Fruit fly (Drosophila melanogaster) whole organism, embryonic: ENCODE results near the gene CG3036.

ENCODE experiments used
- B-H2 ChIP-seq: fragments of 200-800 bp; sonication (Bioruptor generic); optimal IDR thresholded peaks from 2 replicates; lab custom pipeline; 2018; ENCODE audit warnings: missing biosample characterization, mild to moderate bottlenecking, missing genetic modification characterization
- CG1024 ChIP-seq: fragments of 200-800 bp; sonication (Bioruptor generic); IDR thresholded peaks from 2 replicates; pipeline ENCODE4 v1.3.6; 2022; ENCODE audit warnings: missing biosample characterization, missing genetic modification characterization
- CG10462 ChIP-seq: fragments of 200-800 bp; sonication (Bioruptor generic); optimal IDR thresholded peaks from 2 replicates; lab custom pipeline; 2016; ENCODE audit warnings: missing biosample characterization, missing genetic modification characterization
- CG11504 ChIP-seq: fragments of 200-800 bp; sonication (Bioruptor generic); optimal IDR thresholded peaks from 3 replicates; lab custom pipeline; 2019; ENCODE audit warnings: missing biosample characterization, mild to moderate bottlenecking, missing genetic modification characterization, moderate library complexity
- CG11723 ChIP-seq: fragments of 200-800 bp; sonication (Bioruptor generic); optimal IDR thresholded peaks from 2 replicates; lab custom pipeline; 2017; ENCODE audit warnings: missing biosample characterization, mild to moderate bottlenecking, missing genetic modification characterization
- CG12391 ChIP-seq: fragments of 200-800 bp; sonication (Bioruptor generic); optimal IDR thresholded peaks from 3 replicates; lab custom pipeline; 2018; ENCODE audit warnings: missing biosample characterization, mild to moderate bottlenecking, missing genetic modification characterization, moderate library complexity
- CG13424 ChIP-seq: fragments of 200-800 bp; sonication (Bioruptor generic); optimal IDR thresholded peaks from 2 replicates; lab custom pipeline; 2019; ENCODE audit warnings: missing biosample characterization, mild to moderate bottlenecking, missing genetic modification characterization, moderate library complexity
- CG16815 ChIP-seq: fragments of 200-800 bp; sonication (Bioruptor generic); optimal IDR thresholded peaks from 3 replicates; lab custom pipeline; 2017; ENCODE audit warnings: missing biosample characterization, mild to moderate bottlenecking, missing genetic modification characterization
- CG17612 ChIP-seq: fragments of 200-800 bp; sonication (Bioruptor generic); IDR thresholded peaks from 2 replicates; pipeline ENCODE4 v1.3.6; 2022; ENCODE audit warnings: missing biosample characterization, missing genetic modification characterization
- CG2116 ChIP-seq: fragments of 200-800 bp; sonication (Bioruptor generic); optimal IDR thresholded peaks from 3 replicates; lab custom pipeline; 2018; ENCODE audit warnings: missing biosample characterization, mild to moderate bottlenecking, missing genetic modification characterization
- CG2875 ChIP-seq: fragments of 200-800 bp; sonication (Bioruptor generic); optimal IDR thresholded peaks from 2 replicates; lab custom pipeline; 2017; ENCODE audit warnings: missing biosample characterization, mild to moderate bottlenecking, missing genetic modification characterization, missing genetic modification reagents
- CG30403 ChIP-seq: fragments of 200-800 bp; sonication (Bioruptor generic); optimal IDR thresholded peaks from 3 replicates; lab custom pipeline; 2016; ENCODE audit warnings: missing biosample characterization, missing genetic modification characterization
- CG3281 ChIP-seq: fragments of 200-800 bp; sonication (Bioruptor generic); optimal IDR thresholded peaks from 3 replicates; lab custom pipeline; 2017; ENCODE audit warnings: missing biosample characterization, mild to moderate bottlenecking, missing genetic modification characterization
- CG3726 ChIP-seq: fragments of 200-800 bp; sonication (Bioruptor generic); IDR thresholded peaks from 3 replicates; pipeline ENCODE4, ENCODE4 v1.3.6; 2022; ENCODE audit warnings: missing biosample characterization, missing genetic modification characterization
- CG4360 ChIP-seq: fragments of 200-800 bp; sonication (Bioruptor generic); IDR thresholded peaks from 2 replicates; pipeline ENCODE4 v1.3.6; 2022; ENCODE audit warnings: missing biosample characterization, missing genetic modification characterization
- CG4707 ChIP-seq: fragments of 200-800 bp; sonication (Bioruptor generic); optimal IDR thresholded peaks from 2 replicates; lab custom pipeline; 2018; ENCODE audit warnings: missing biosample characterization, mild to moderate bottlenecking, missing genetic modification characterization, moderate library complexity
- CG4820 ChIP-seq: fragments of 200-800 bp; sonication (Bioruptor generic); optimal IDR thresholded peaks from 3 replicates; lab custom pipeline; 2016; ENCODE audit warnings: missing biosample characterization, missing genetic modification characterization
- CG7839 ChIP-seq: fragments of 200-800 bp; sonication (Bioruptor generic); optimal IDR thresholded peaks from 3 replicates; lab custom pipeline; 2018; ENCODE audit warnings: missing biosample characterization, mild to moderate bottlenecking, missing genetic modification characterization, moderate library complexity
- CG8478 ChIP-seq: fragments of >200 bp; optimal IDR thresholded peaks from 2 replicates; lab custom pipeline; 2018
- CTCF ChIP-seq: fragments of 200-800 bp; sonication (Bioruptor generic); optimal IDR thresholded peaks from 2 replicates; lab custom pipeline; 2017; ENCODE audit warnings: missing biosample characterization, mild to moderate bottlenecking, missing genetic modification characterization, moderate library complexity
- D ChIP-seq, 2 experiments: fragments of 200-800 bp in 1 of 2; fragments of >200 bp in 1 of 2; sonication (Bioruptor generic) in 1 of 2; optimal IDR thresholded peaks; 2 replicates in 1 of 2; 3 replicates in 1 of 2; lab custom pipeline; 2017; ENCODE audit warnings: mild to moderate bottlenecking in 1 of 2, missing biosample characterization in 1 of 2, missing genetic modification characterization in 1 of 2, missing genetic modification reagents in 1 of 2
- Drgx ChIP-seq: fragments of 200-800 bp; sonication (Bioruptor generic); IDR thresholded peaks from 2 replicates; pipeline ENCODE4 v1.3.6; 2022; ENCODE audit warnings: missing biosample characterization, missing genetic modification characterization
- Gug ChIP-seq: fragments of 200-800 bp; sonication (Bioruptor generic); IDR thresholded peaks from 4 replicates; pipeline ENCODE4 v1.3.6; 2022; ENCODE audit warnings: missing biosample characterization, missing genetic modification characterization
- HmgZ ChIP-seq: fragments of 200-800 bp; sonication (Bioruptor generic); optimal IDR thresholded peaks from 2 replicates; lab custom pipeline; 2018; ENCODE audit warnings: missing biosample characterization, mild to moderate bottlenecking, missing genetic modification characterization
- Hsf ChIP-seq: fragments of 200-800 bp; sonication (Bioruptor generic); optimal IDR thresholded peaks from 3 replicates; lab custom pipeline; 2016; ENCODE audit warnings: missing biosample characterization, missing genetic modification characterization
- MTF-1 ChIP-seq: fragments of 200-800 bp; sonication (Bioruptor generic); optimal IDR thresholded peaks from 2 replicates; lab custom pipeline; 2018; ENCODE audit warnings: missing biosample characterization, mild to moderate bottlenecking, missing genetic modification characterization, borderline replicate concordance
- NC2β ChIP-seq: fragments of 200-800 bp; sonication (Bioruptor generic); optimal IDR thresholded peaks from 2 replicates; lab custom pipeline; 2016; ENCODE audit warnings: missing biosample characterization, missing genetic modification characterization
- Neu2 ChIP-seq: fragments of 200-800 bp; sonication (Bioruptor generic); optimal IDR thresholded peaks from 3 replicates; lab custom pipeline; 2016; ENCODE audit warnings: missing biosample characterization, missing genetic modification characterization, borderline replicate concordance
- Oaz ChIP-seq: fragments of 200-800 bp; sonication (Bioruptor generic); IDR thresholded peaks from 2 replicates; pipeline ENCODE4 v1.3.6; 2022; ENCODE audit warnings: missing biosample characterization, missing genetic modification characterization
- TFAM ChIP-seq: fragments of 200-800 bp; sonication (Bioruptor generic); optimal IDR thresholded peaks from 2 replicates; lab custom pipeline; 2017; ENCODE audit warnings: missing biosample characterization, missing genetic modification characterization, inconsistent platforms
- ap ChIP-seq: fragments of 200-800 bp; sonication (Bioruptor generic); IDR thresholded peaks from 2 replicates; pipeline ENCODE4 v1.3.6; 2022; ENCODE audit warnings: missing biosample characterization, missing genetic modification characterization
- ara ChIP-seq: fragments of 200-800 bp; sonication (Bioruptor generic); IDR thresholded peaks from 2 replicates; pipeline ENCODE4 v1.3.6; 2022; ENCODE audit warnings: missing biosample characterization, missing genetic modification characterization
- az2 ChIP-seq: fragments of 200-800 bp; sonication (Bioruptor generic); optimal IDR thresholded peaks from 3 replicates; lab custom pipeline; 2016; ENCODE audit warnings: missing biosample characterization, missing genetic modification characterization
- br ChIP-seq: fragments of >200 bp; optimal IDR thresholded peaks from 2 replicates; lab custom pipeline; 2017
- cas ChIP-seq: fragments of 200-800 bp; sonication (Bioruptor generic); IDR thresholded peaks from 2 replicates; pipeline ENCODE4 v1.3.6; 2022; ENCODE audit warnings: missing biosample characterization, missing genetic modification characterization
- chif ChIP-seq, 2 experiments: fragments of 200-800 bp; sonication (Bioruptor generic); optimal IDR thresholded peaks; 3 replicates each; lab custom pipeline; 2016; ENCODE audit warnings: missing biosample characterization in 2 of 2, missing genetic modification characterization in 2 of 2
- ci ChIP-seq: fragments of 200-800 bp; sonication (Bioruptor generic); IDR thresholded peaks from 3 replicates; pipeline ENCODE4 v1.3.6; 2022; ENCODE audit warnings: missing biosample characterization, missing genetic modification characterization
- croc ChIP-seq: fragments of 200-800 bp; sonication (Bioruptor generic); conservative IDR thresholded peaks from 3 replicates; pipeline ENCODE4 v1.3.6; 2022; ENCODE audit warnings: missing biosample characterization, missing genetic modification characterization
- dan ChIP-seq: fragments of 200-800 bp; sonication (Bioruptor generic); IDR thresholded peaks from 2 replicates; pipeline ENCODE4 v1.3.6; 2022; ENCODE audit warnings: missing biosample characterization, missing genetic modification characterization
- dimm ChIP-seq: fragments of 200-800 bp; sonication (Bioruptor generic); IDR thresholded peaks from 2 replicates; pipeline ENCODE4 v1.3.6; 2022; ENCODE audit warnings: missing biosample characterization, missing genetic modification characterization
- gce ChIP-seq: fragments of 200-800 bp; sonication (Bioruptor generic); IDR thresholded peaks from 3 replicates; pipeline ENCODE4 v1.3.6; 2022; ENCODE audit warnings: missing biosample characterization, missing genetic modification characterization
- gro ChIP-seq: fragments of 200-800 bp; sonication (Bioruptor generic); optimal IDR thresholded peaks from 2 replicates; lab custom pipeline; 2016; ENCODE audit warnings: missing biosample characterization, missing genetic modification characterization
- kay ChIP-seq: fragments of 200-800 bp; sonication (Bioruptor generic); optimal IDR thresholded peaks from 2 replicates; lab custom pipeline; 2016; ENCODE audit warnings: missing biosample characterization, missing genetic modification characterization
- ken ChIP-seq: fragments of 200-800 bp; sonication (Bioruptor generic); IDR thresholded peaks from 3 replicates; pipeline ENCODE4 v1.3.6; 2022; ENCODE audit warnings: missing biosample characterization, missing genetic modification characterization
- pho ChIP-seq: fragments of 200-800 bp; sonication (Bioruptor generic); optimal IDR thresholded peaks from 2 replicates; lab custom pipeline; 2016; ENCODE audit warnings: missing biosample characterization, missing genetic modification characterization
- slbo ChIP-seq: fragments of 200-800 bp; sonication (Bioruptor generic); IDR thresholded peaks from 2 replicates; pipeline ENCODE4 v1.3.6; 2022; ENCODE audit warnings: missing biosample characterization, missing genetic modification characterization
- sug ChIP-seq: fragments of 200-800 bp; optimal IDR thresholded peaks from 2 replicates; lab custom pipeline; 2019; ENCODE audit warnings: missing biosample characterization, mild to moderate bottlenecking, missing genetic modification characterization, moderate library complexity
- tap ChIP-seq: fragments of 200-800 bp; optimal IDR thresholded peaks from 3 replicates; lab custom pipeline; 2019; ENCODE audit warnings: missing biosample characterization, mild to moderate bottlenecking, missing genetic modification characterization, moderate library complexity
- trh ChIP-seq: fragments of 200-800 bp; sonication (Bioruptor generic); optimal IDR thresholded peaks from 2 replicates; lab custom pipeline; 2016; ENCODE audit warnings: missing biosample characterization, missing genetic modification characterization
- wek ChIP-seq: fragments of 200-800 bp; sonication (Bioruptor generic); optimal IDR thresholded peaks from 3 replicates; lab custom pipeline; 2018; ENCODE audit warnings: missing biosample characterization, mild to moderate bottlenecking, missing genetic modification characterization, moderate library complexity
- zen ChIP-seq: fragments of 200-800 bp; sonication (Bioruptor generic); optimal IDR thresholded peaks from 3 replicates; lab custom pipeline; 2018; ENCODE audit warnings: missing biosample characterization, mild to moderate bottlenecking, missing genetic modification characterization, moderate library complexity
- zfh1 ChIP-seq: fragments of 200-800 bp; sonication (Bioruptor generic); IDR thresholded peaks from 3 replicates; pipeline ENCODE4 v1.3.6; 2022; ENCODE audit warnings: missing biosample characterization, missing genetic modification characterization

Gene CG3036

dm6 chr2L:4907986-4908385 is 16.1 kb downstream of the CG3036 start (continued):
- TF ChIP-seq gro (GFP tag; lab: Kevin White, UChicago), result no peak
- peak; percentile 75 for TF ChIP-seq CG1024 (GFP tag; lab: Robert Waterston, UW)
- TF ChIP-seq wek (GFP tag; lab: Kevin White, UChicago), result peak; percentile 43
- peak; percentile 89 for TF ChIP-seq CG13424
- peak; percentile 70 for TF ChIP-seq CG7839 (tag; lab: Kevin White, UChicago)
- no peak for TF ChIP-seq TFAM (GFP tag; lab: Kevin White, UChicago)
- TF ChIP-seq CG2116, result peak; percentile 35
- TF ChIP-seq cas (GFP tag; lab: Robert Waterston, UW), result no peak
- peak; percentile 61 for TF ChIP-seq ap (GFP tag; lab: Robert Waterston, UW)
- peak; percentile 76; the same call in 2 of the 3 replicates for TF ChIP-seq gce (GFP tag; lab: Robert Waterston, UW)
- TF ChIP-seq dimm (GFP tag; lab: Robert Waterston, UW), result peak; percentile 63
- TF ChIP-seq Neu2, result no peak
- TF ChIP-seq CG10462, result peak; percentile 64
- TF ChIP-seq tap (tag; lab: Kevin White, UChicago), result peak; percentile 80
- no peak for TF ChIP-seq kay (GFP tag; lab: Kevin White, UChicago)
- peak in 1 of 2 experiments; percentile 22 for TF ChIP-seq chif (GFP tag; optimal IDR thresholded peaks at IDR 0.05; lab: Kevin White, UChicago)
- TF ChIP-seq dan, result no peak
- TF ChIP-seq ara (GFP tag; lab: Robert Waterston, UW), result no peak; the same call in 1 of the 2 replicates
- peak; percentile 89 for TF ChIP-seq CG11504 (tag; lab: Kevin White, UChicago)
- TF ChIP-seq ci (GFP tag; lab: Robert Waterston, UW), result peak; percentile 86
- TF ChIP-seq CG2875 (GFP tag; lab: Kevin White, UChicago), result peak; percentile 74
- TF ChIP-seq trh (GFP tag; lab: Kevin White, UChicago), result no peak
- TF ChIP-seq CG4820 (GFP tag; lab: Kevin White, UChicago), result peak; percentile 41
- TF ChIP-seq CG4360 (GFP tag; lab: Robert Waterston, UW), result no peak
- TF ChIP-seq CG3726 (GFP tag; lab: Robert Waterston, UW), result peak; percentile 69; the same call in 1 of the 3 replicates
- peak; percentile 74 for TF ChIP-seq az2 (GFP tag; lab: Kevin White, UChicago)
- TF ChIP-seq B-H2, result no peak
- no peak for TF ChIP-seq pho (GFP tag; lab: Kevin White, UChicago)
- TF ChIP-seq Hsf (GFP tag; lab: Kevin White, UChicago), result peak; percentile 47
- no peak for TF ChIP-seq CTCF (GFP tag; lab: Kevin White, UChicago)
- peak; percentile 30 for TF ChIP-seq sug
- TF ChIP-seq croc (GFP tag; lab: Robert Waterston, UW), result peak; percentile 17; the same call in 2 of the 3 replicates
- TF ChIP-seq Drgx, result peak; percentile 85
- peak; percentile 21 for TF ChIP-seq MTF-1 (GFP tag; lab: Kevin White, UChicago)
- TF ChIP-seq HmgZ (tag; lab: Kevin White, UChicago), result no peak
- TF ChIP-seq CG16815 (GFP tag; lab: Kevin White, UChicago), result no peak
- TF ChIP-seq CG12391 (tag; lab: Kevin White, UChicago), result peak; percentile 83
- no peak for TF ChIP-seq CG17612 (GFP tag; lab: Robert Waterston, UW)
- TF ChIP-seq NC2β, result no peak
- TF ChIP-seq zen, result peak; percentile 55
- peak; percentile 36 for TF ChIP-seq CG3281
- TF ChIP-seq br, result no peak
- peak; percentile 23; the same call in 1 of the 2 replicates for TF ChIP-seq Oaz
- peak; percentile 27 for TF ChIP-seq CG4707
- no peak for TF ChIP-seq Gug (GFP tag; lab: Robert Waterston, UW)
- peak; percentile 49; the same call in 1 of the 2 replicates for TF ChIP-seq slbo (GFP tag; lab: Robert Waterston, UW)
- TF ChIP-seq ken, result peak; percentile 68; the same call in 1 of the 3 replicates
- no peak for TF ChIP-seq D (optimal IDR thresholded peaks at IDR 0.05; lab: Kevin White, UChicago)
- peak; percentile 60 for TF ChIP-seq D (GFP tag; optimal IDR thresholded peaks at IDR 0.05; lab: Kevin White, UChicago)
- TF ChIP-seq CG30403 (GFP tag; lab: Kevin White, UChicago), result peak; percentile 69
- peak; percentile 67 for TF ChIP-seq zfh1 (GFP tag; lab: Robert Waterston, UW)
- TF ChIP-seq CG11723 (GFP tag; lab: Kevin White, UChicago), result peak; percentile 50
- TF ChIP-seq CG8478 (lab: Kevin White, UChicago), result no peak
